Worm (Caenorhabditis elegans) whole organism, L3 larva: ENCODE results near the gene ger-1.

Experiments
- R02D3.7 ChIP-seq: fragments of 150-350 bp; optimal IDR thresholded peaks from 2 replicates; lab custom pipeline; 2014; ENCODE audit warnings: missing biosample characterization, missing genetic modification characterization
- ama-1 ChIP-seq: fragments of 150-350 bp; optimal IDR thresholded peaks from 2 replicates; lab custom pipeline; 2018
- eor-1 ChIP-seq, 2 experiments: fragments of 150-350 bp; optimal IDR thresholded peaks; 2 replicates each; lab custom pipeline; 2014 to 2018; ENCODE audit warnings: missing biosample characterization in 2 of 2, missing genetic modification characterization in 2 of 2
- lin-39 ChIP-seq: fragments of 150-350 bp; optimal IDR thresholded peaks from 2 replicates; lab custom pipeline; 2018; ENCODE audit warnings: missing biosample characterization, missing genetic modification reagents, missing genetic modification characterization
- nhr-28 ChIP-seq: fragments of 150-350 bp; optimal IDR thresholded peaks from 2 replicates; lab custom pipeline; 2014; ENCODE audit warnings: missing biosample characterization, missing genetic modification characterization
- skn-1 ChIP-seq: fragments of 150-350 bp; optimal IDR thresholded peaks from 2 replicates; lab custom pipeline; 2014; ENCODE audit warnings: missing biosample characterization, missing genetic modification characterization
- snpc-4 ChIP-seq: fragments of 150-350 bp; optimal IDR thresholded peaks from 2 replicates; lab custom pipeline; 2014; ENCODE audit warnings: missing biosample characterization, missing genetic modification characterization
- unc-62 ChIP-seq: fragments of 150-350 bp; sonication (generic microtip); optimal IDR thresholded peaks from 4 replicates; lab custom pipeline; 2014; ENCODE audit warnings: missing biosample characterization, missing genetic modification reagents, missing genetic modification characterization
- ztf-11 ChIP-seq: fragments of 150-350 bp; optimal IDR thresholded peaks from 2 replicates; lab custom pipeline; 2014; ENCODE audit warnings: missing biosample characterization, missing genetic modification characterization

ce11 chrIII:7096481-7096880 lies 29.2 kb upstream of the ger-1 start:
- no peak for TF ChIP-seq R02D3.7 (tag; lab: Kevin White, UChicago)
- TF ChIP-seq nhr-28 (tag; lab: Kevin White, UChicago), result no peak
- no peak for TF ChIP-seq eor-1 (tag; optimal IDR thresholded peaks at IDR 0.05; lab: Kevin White, UChicago)
- TF ChIP-seq unc-62 (GFP tag; lab: Kevin White, UChicago), result no peak
- no peak for TF ChIP-seq lin-39
- no peak for TF ChIP-seq ztf-11 (tag; lab: Kevin White, UChicago)
- TF ChIP-seq ama-1 (lab: Kevin White, UChicago), result no peak
- TF ChIP-seq skn-1, result no peak
- no peak for TF ChIP-seq snpc-4 (tag; lab: Kevin White, UChicago)
